Worm (Caenorhabditis elegans) whole organism, L1 larva: ENCODE data around the gene C17F4.2.

Experiments used
- dpl-1 ChIP-seq, 3 experiments: fragments of 150-350 bp in 2 of 3; sonication (generic microtip) in 1 of 3; optimal IDR thresholded peaks; 2 replicates each; lab custom pipeline; 2014 to 2017; ENCODE audit warnings: missing biosample characterization in 3 of 3, missing genetic modification characterization in 3 of 3, missing genetic modification reagents in 3 of 3
- fkh-10 ChIP-seq: sonication (generic microtip); optimal IDR thresholded peaks from 2 replicates; lab custom pipeline; 2017; ENCODE audit warnings: missing biosample characterization, missing genetic modification reagents, missing genetic modification characterization
- fos-1 ChIP-seq: fragments of 150-350 bp; optimal IDR thresholded peaks from 2 replicates; lab custom pipeline; 2014; ENCODE audit warnings: missing biosample characterization, missing genetic modification characterization
- lin-15B ChIP-seq: fragments of 150-350 bp; sonication (generic microtip); optimal IDR thresholded peaks from 3 replicates; lab custom pipeline; 2014; ENCODE audit warnings: missing biosample characterization, missing genetic modification characterization
- lsy-2 ChIP-seq, 2 experiments: fragments of 150-350 bp; optimal IDR thresholded peaks; 2 replicates each; lab custom pipeline; 2014; ENCODE audit warnings: missing biosample characterization in 2 of 2, missing genetic modification characterization in 2 of 2
- mep-1 ChIP-seq: fragments of 150-350 bp; optimal IDR thresholded peaks from 2 replicates; lab custom pipeline; 2014; ENCODE audit warnings: missing biosample characterization, missing genetic modification characterization
- nhr-12 ChIP-seq: sonication (generic microtip); optimal IDR thresholded peaks from 2 replicates; lab custom pipeline; 2017; ENCODE audit warnings: missing biosample characterization, missing genetic modification characterization
- nhr-77 ChIP-seq: fragments of 150-350 bp; optimal IDR thresholded peaks from 2 replicates; lab custom pipeline; 2014; ENCODE audit warnings: missing biosample characterization, missing genetic modification characterization
- nhr-85 ChIP-seq: sonication (generic microtip); peaks from one replicate; lab custom pipeline; 2016; ENCODE audit warnings: missing genetic modification characterization, inconsistent platforms, missing compliant biosample characterization
- skn-1 ChIP-seq: fragments of 150-350 bp; optimal IDR thresholded peaks from 2 replicates; lab custom pipeline; 2014; ENCODE audit warnings: missing biosample characterization, missing genetic modification characterization
- snpc-4 ChIP-seq: fragments of 150-350 bp; optimal IDR thresholded peaks from 2 replicates; lab custom pipeline; 2014; ENCODE audit warnings: missing biosample characterization, missing genetic modification characterization
- unc-98 ChIP-seq: fragments of 200-800 bp; sonication (Bioruptor generic); IDR thresholded peaks from 2 replicates; pipeline ENCODE4 v1.3.6; 2022; ENCODE audit warnings: missing genetic modification characterization, missing compliant biosample characterization

DNA sequence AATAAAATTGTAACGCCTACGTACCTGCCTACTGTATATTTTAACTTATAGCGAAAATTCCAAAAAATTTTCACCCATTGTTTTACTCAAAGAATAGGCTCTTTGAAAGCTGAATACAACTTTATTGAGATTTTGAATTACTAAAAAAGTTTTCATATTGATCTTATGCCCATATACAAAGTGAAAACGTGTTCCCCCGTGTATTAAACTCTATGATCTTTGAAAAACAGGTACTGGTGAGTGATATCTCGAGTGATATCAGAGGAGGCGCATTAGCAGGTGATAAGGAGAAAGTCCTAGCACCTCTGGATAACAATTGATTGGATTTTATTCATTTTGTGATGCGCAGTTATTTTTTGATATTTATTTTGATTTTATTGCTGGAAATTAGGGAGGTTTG is 8.3 kb upstream of the C17F4.2 start, which contains the start of gene C17F4.3:
- TF ChIP-seq lsy-2 (tag; optimal IDR thresholded peaks at IDR 0.05; lab: Kevin White, UChicago): no peak
- TF ChIP-seq fkh-10 (GFP tag; lab: Kevin White, UChicago): no peak
- no peak for TF ChIP-seq lin-15B
- no peak for TF ChIP-seq fos-1 (tag; lab: Kevin White, UChicago)
- TF ChIP-seq unc-98 (GFP tag; lab: Robert Waterston, UW): no peak
- TF ChIP-seq nhr-12 (tag; lab: Kevin White, UChicago): no peak
- TF ChIP-seq skn-1 (tag; lab: Kevin White, UChicago): no peak
- TF ChIP-seq nhr-77 (tag; lab: Kevin White, UChicago): no peak
- TF ChIP-seq nhr-85 (tag; lab: Kevin White, UChicago): no peak
- TF ChIP-seq dpl-1 (GFP tag; optimal IDR thresholded peaks at IDR 0.05; lab: Kevin White, UChicago): no peak
- no peak for TF ChIP-seq mep-1 (tag; lab: Kevin White, UChicago)
- no peak for TF ChIP-seq snpc-4 (tag; lab: Kevin White, UChicago)
